Fruit fly (Drosophila melanogaster): Measurements from ENCODE around the gene CG42586.

dm6 chr2L:14760467-14760866 lies 18.8 kb upstream of the CG42586 start, which contains the start of gene CG4691:
- no peak for TF ChIP-seq pan (optimal IDR thresholded peaks at IDR 0.05)
- TF ChIP-seq CG8478 (optimal IDR thresholded peaks at IDR 0.05): no peak
- TF ChIP-seq psq (optimal IDR thresholded peaks at IDR 0.05): no peak
- no peak for TF ChIP-seq Dll (optimal IDR thresholded peaks at IDR 0.05)
- TF ChIP-seq usp (GFP tag; optimal IDR thresholded peaks at IDR 0.05): no peak
